Fruit fly (Drosophila melanogaster): ENCODE measurements around the gene CG42831.

Gene CG42831

dm6 chr3L:10810539-10811443 lies 3.8 kb upstream of the CG42831 start:
- TF ChIP-seq CG13204 (GFP tag; optimal IDR thresholded peaks at IDR 0.05) (no peak), CG9948 (tag; optimal IDR thresholded peaks at IDR 0.05) (peak; percentile 41), Ets98B (GFP tag; IDR thresholded peaks at IDR 0.05) (no peak), EcR (GFP tag; optimal IDR thresholded peaks at IDR 0.05) (no peak), Pif1A (GFP tag; optimal IDR thresholded peaks at IDR 0.05) (peak; percentile 38), CG10348 (GFP tag; IDR thresholded peaks at IDR 0.05) (no peak), CG17806 (tag; optimal IDR thresholded peaks at IDR 0.05) (peak; percentile 57), D1 (tag; optimal IDR thresholded peaks at IDR 0.05) (no peak), Snoo (tag; optimal IDR thresholded peaks at IDR 0.05) (peak; percentile 18), CG12605 (GFP tag; IDR thresholded peaks at IDR 0.05) (no peak), rn (GFP tag; IDR thresholded peaks at IDR 0.05) (no peak), CG34367 (tag; optimal IDR thresholded peaks at IDR 0.05) (peak; percentile 19), CG4496 (GFP tag; IDR thresholded peaks at IDR 0.05) (peak; percentile 52; the same call in 2 of the 3 replicates), CG8301 (tag; optimal IDR thresholded peaks at IDR 0.05) (peak; percentile 33), CG14655 (GFP tag; optimal IDR thresholded peaks at IDR 0.05) (peak; percentile 18), CG32121 (GFP tag; IDR thresholded peaks at IDR 0.05) (peak; percentile 38; the same call in 1 of the 2 replicates), Pif1B (GFP tag; optimal IDR thresholded peaks at IDR 0.05) (no peak), gl (tag; optimal IDR thresholded peaks at IDR 0.05) (no peak), CG8159 (tag; optimal IDR thresholded peaks at IDR 0.05) (peak; percentile 70), CG15710 (tag; optimal IDR thresholded peaks at IDR 0.05) (peak; percentile 47)

- TF ChIP-seq Pif1A (GFP tag; optimal IDR thresholded peaks at IDR 0.05) (no peak), gl (tag; optimal IDR thresholded peaks at IDR 0.05) (no peak), EcR (GFP tag; optimal IDR thresholded peaks at IDR 0.05) (no peak), CG4496 (GFP tag; IDR thresholded peaks at IDR 0.05) (no peak), Pif1B (GFP tag; optimal IDR thresholded peaks at IDR 0.05) (no peak), CG32121 (GFP tag; IDR thresholded peaks at IDR 0.05) (no peak)
These were observed 2.7 kb upstream of the CG42831 start for dm6 chr3L:10811881-10812280.

dm6 chr3L:10812903-10813302 lies 1.7 kb upstream of the CG42831 start:
- TF ChIP-seq CG17806 (tag; optimal IDR thresholded peaks at IDR 0.05) (peak; percentile 32), D1 (tag; optimal IDR thresholded peaks at IDR 0.05) (no peak), CG10348 (GFP tag; IDR thresholded peaks at IDR 0.05) (no peak), CG4496 (GFP tag; IDR thresholded peaks at IDR 0.05) (no peak), CG34367 (tag; optimal IDR thresholded peaks at IDR 0.05) (peak; percentile 31), CG8159 (tag; optimal IDR thresholded peaks at IDR 0.05) (peak; percentile 70), CG15710 (tag; optimal IDR thresholded peaks at IDR 0.05) (peak; percentile 61), gl (tag; optimal IDR thresholded peaks at IDR 0.05) (no peak), CG14655 (GFP tag; optimal IDR thresholded peaks at IDR 0.05) (peak; percentile 55), CG8301 (tag; optimal IDR thresholded peaks at IDR 0.05) (peak; percentile 41), CG9948 (tag; optimal IDR thresholded peaks at IDR 0.05) (peak; percentile 59), Pif1A (GFP tag; optimal IDR thresholded peaks at IDR 0.05) (no peak)

dm6 chr3L:10813911-10814310 lies 708 bp upstream of the CG42831 start:
- peak; percentile 73 for TF ChIP-seq CG4496 (GFP tag; IDR thresholded peaks at IDR 0.05)
- TF ChIP-seq gl (tag; optimal IDR thresholded peaks at IDR 0.05) = peak; percentile 9
- peak; percentile 49; the same call in 1 of the 2 replicates for TF ChIP-seq CG32121 (GFP tag; IDR thresholded peaks at IDR 0.05)
- peak; percentile 37 for TF ChIP-seq CG34367 (tag; optimal IDR thresholded peaks at IDR 0.05)
- TF ChIP-seq CG9948 (tag; optimal IDR thresholded peaks at IDR 0.05) = no peak
- TF ChIP-seq CG12605 (GFP tag; IDR thresholded peaks at IDR 0.05) = peak; percentile 77
- no peak for TF ChIP-seq D1 (tag; optimal IDR thresholded peaks at IDR 0.05)
- peak; percentile 17 for TF ChIP-seq CG13204 (GFP tag; optimal IDR thresholded peaks at IDR 0.05)
- no peak for TF ChIP-seq rn (GFP tag; IDR thresholded peaks at IDR 0.05)
- TF ChIP-seq Snoo (tag; optimal IDR thresholded peaks at IDR 0.05) = no peak
- peak; percentile 38 for TF ChIP-seq CG15710 (tag; optimal IDR thresholded peaks at IDR 0.05)
- peak; percentile 39 for TF ChIP-seq CG14655 (GFP tag; optimal IDR thresholded peaks at IDR 0.05)
- TF ChIP-seq Pif1B (GFP tag; optimal IDR thresholded peaks at IDR 0.05) = no peak
- TF ChIP-seq Ets98B (GFP tag; IDR thresholded peaks at IDR 0.05) = peak; percentile 47; the same call in 1 of the 2 replicates
- peak; percentile 32; the same call in 1 of the 3 replicates for TF ChIP-seq fd96Ca (GFP tag; IDR thresholded peaks at IDR 0.05)
- peak; percentile 58 for TF ChIP-seq CG8159 (tag; optimal IDR thresholded peaks at IDR 0.05)
- TF ChIP-seq EcR (GFP tag; optimal IDR thresholded peaks at IDR 0.05) = no peak
- no peak for TF ChIP-seq Pif1A (GFP tag; optimal IDR thresholded peaks at IDR 0.05)
- peak; percentile 26 for TF ChIP-seq CG8301 (tag; optimal IDR thresholded peaks at IDR 0.05)
- TF ChIP-seq CG17806 (tag; optimal IDR thresholded peaks at IDR 0.05) = peak; percentile 38
- TF ChIP-seq CG10348 (GFP tag; IDR thresholded peaks at IDR 0.05) = no peak

- TF ChIP-seq CG10348 (GFP tag; IDR thresholded peaks at IDR 0.05) (no peak), CG8159 (tag; optimal IDR thresholded peaks at IDR 0.05) (no peak), CG17806 (tag; optimal IDR thresholded peaks at IDR 0.05) (no peak), CG15710 (tag; optimal IDR thresholded peaks at IDR 0.05) (no peak)
These were observed 367 bp downstream of the CG42831 start for dm6 chr3L:10814925-10815447.

Measured in whole organism, pupa.